Fruit fly (Drosophila melanogaster) whole organism, adult: ENCODE measurements around the gene P58IPK.

Experiments used
- CG11617 ChIP-seq: fragments of 200-800 bp; sonication (Bioruptor generic); optimal IDR thresholded peaks from 2 replicates; lab custom pipeline; 2017; ENCODE audit warnings: mild to moderate bottlenecking, missing biosample characterization, missing genetic modification reagents, missing genetic modification characterization
- CG12768 ChIP-seq: fragments of 200-800 bp; sonication (Bioruptor generic); optimal IDR thresholded peaks from 2 replicates; lab custom pipeline; 2017; ENCODE audit warnings: missing biosample characterization, missing genetic modification characterization, mild to moderate bottlenecking, moderate library complexity, missing genetic modification reagents
- CG14711 ChIP-seq: fragments of 200-800 bp; sonication (Bioruptor generic); optimal IDR thresholded peaks from 2 replicates; lab custom pipeline; 2018; ENCODE audit warnings: missing biosample characterization, mild to moderate bottlenecking, missing genetic modification characterization, moderate library complexity
- CG1620 ChIP-seq: fragments of 200-800 bp; sonication (Bioruptor generic); optimal IDR thresholded peaks from 2 replicates; lab custom pipeline; 2016; ENCODE audit warnings: missing biosample characterization, missing genetic modification characterization
- CG33017 ChIP-seq: fragments of 200-800 bp; sonication (Bioruptor generic); optimal IDR thresholded peaks from 2 replicates; lab custom pipeline; 2018; ENCODE audit warnings: missing biosample characterization, mild to moderate bottlenecking, missing genetic modification characterization, moderate library complexity
- CG5204 ChIP-seq: fragments of 200-800 bp; sonication (Bioruptor generic); optimal IDR thresholded peaks from 2 replicates; lab custom pipeline; 2016; ENCODE audit warnings: missing biosample characterization, missing genetic modification characterization
- CG7045 ChIP-seq: fragments of 200-800 bp; sonication (Bioruptor generic); optimal IDR thresholded peaks from 2 replicates; lab custom pipeline; 2017; ENCODE audit warnings: missing biosample characterization, mild to moderate bottlenecking, missing genetic modification characterization
- CG7101 ChIP-seq: fragments of 200-800 bp; sonication (Bioruptor generic); optimal IDR thresholded peaks from 2 replicates; lab custom pipeline; 2018; ENCODE audit warnings: missing biosample characterization, mild to moderate bottlenecking, missing genetic modification characterization, moderate library complexity
- Clk ChIP-seq: fragments of 200-800 bp; sonication (Bioruptor generic); optimal IDR thresholded peaks from 2 replicates; lab custom pipeline; 2017; ENCODE audit warnings: missing biosample characterization, missing genetic modification characterization
- Crg-1 ChIP-seq: fragments of 200-800 bp; sonication (Bioruptor generic); optimal IDR thresholded peaks from 2 replicates; lab custom pipeline; 2016; ENCODE audit warnings: missing biosample characterization, missing genetic modification characterization
- Hr96 ChIP-seq: fragments of 200-800 bp; sonication (Bioruptor generic); optimal IDR thresholded peaks from 2 replicates; lab custom pipeline; 2016; ENCODE audit warnings: missing biosample characterization, missing genetic modification characterization
- Mnt ChIP-seq: fragments of 200-800 bp; sonication (Bioruptor generic); optimal IDR thresholded peaks from 2 replicates; lab custom pipeline; 2016; ENCODE audit warnings: missing biosample characterization, mild to moderate bottlenecking, missing genetic modification characterization
- bab1 ChIP-seq: fragments of 200-800 bp; sonication (Bioruptor generic); optimal IDR thresholded peaks from 3 replicates; lab custom pipeline; 2019; ENCODE audit warnings: missing biosample characterization, mild to moderate bottlenecking, missing genetic modification characterization, moderate library complexity
- cic ChIP-seq: fragments of 200-800 bp; sonication (Bioruptor generic); optimal IDR thresholded peaks from 2 replicates; lab custom pipeline; 2017; ENCODE audit warnings: missing biosample characterization, mild to moderate bottlenecking, missing genetic modification characterization, moderate library complexity
- cnc ChIP-seq, 2 experiments: fragments of >200 bp; optimal IDR thresholded peaks; 2 replicates each; lab custom pipeline; 2017
- kay ChIP-seq: fragments of 200-800 bp; sonication (Bioruptor generic); peaks from one replicate; lab custom pipeline; 2016; ENCODE audit warnings: missing biosample characterization, missing genetic modification characterization, borderline replicate concordance
- ovo ChIP-seq: fragments of 200-800 bp; sonication (Bioruptor generic); optimal IDR thresholded peaks from 2 replicates; lab custom pipeline; 2016; ENCODE audit warnings: missing biosample characterization, missing genetic modification characterization
- pad ChIP-seq: fragments of 200-800 bp; sonication (Bioruptor generic); optimal IDR thresholded peaks from 3 replicates; lab custom pipeline; 2017; ENCODE audit warnings: missing biosample characterization, missing genetic modification characterization, mild to moderate bottlenecking, moderate library complexity, missing genetic modification reagents
- tj ChIP-seq: fragments of 200-800 bp; sonication (Bioruptor generic); optimal IDR thresholded peaks from 3 replicates; lab custom pipeline; 2017; ENCODE audit warnings: missing biosample characterization, mild to moderate bottlenecking, missing genetic modification characterization, moderate library complexity
- toe ChIP-seq: fragments of 200-800 bp; sonication (Bioruptor generic); optimal IDR thresholded peaks from 2 replicates; lab custom pipeline; 2016; ENCODE audit warnings: missing biosample characterization, missing genetic modification characterization

P58IPK gene

DNA sequence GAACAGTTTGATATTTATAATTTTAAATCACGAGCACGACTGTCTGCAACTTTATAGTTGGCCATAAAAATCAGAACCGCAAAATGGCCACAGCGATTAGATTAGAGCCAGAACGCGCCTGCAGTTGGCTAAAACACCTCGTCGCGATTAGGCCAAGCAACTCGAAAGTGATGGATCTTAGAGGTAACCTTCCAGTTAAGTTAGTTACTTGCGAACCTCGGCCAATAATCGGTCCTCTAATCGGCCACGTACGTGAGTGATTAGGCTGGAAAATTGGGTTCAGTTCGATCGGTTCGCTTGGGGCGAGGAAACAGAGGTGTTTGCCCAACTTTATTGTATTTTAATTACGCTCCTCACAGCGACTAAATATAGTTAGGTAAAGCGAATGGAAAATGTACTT lies 33.5 kb downstream of the P58IPK start:
- TF ChIP-seq cnc (optimal IDR thresholded peaks at IDR 0.05; lab: Kevin White, UChicago) (no peak), CG5204 (GFP tag; lab: Kevin White, UChicago) (no peak), Crg-1 (GFP tag; lab: Kevin White, UChicago) (no peak), toe (GFP tag; lab: Kevin White, UChicago) (peak; percentile 20), CG7045 (GFP tag; lab: Kevin White, UChicago) (peak; percentile 29), CG1620 (GFP tag; lab: Kevin White, UChicago) (no peak)

- no peak for TF ChIP-seq CG33017 (tag; lab: Kevin White, UChicago)
- TF ChIP-seq CG11617 (GFP tag; lab: Kevin White, UChicago), result no peak
- TF ChIP-seq CG1620 (GFP tag; lab: Kevin White, UChicago), result no peak
- TF ChIP-seq Hr96 (GFP tag; lab: Kevin White, UChicago), result no peak
- no peak for TF ChIP-seq cic
- TF ChIP-seq Crg-1 (GFP tag; lab: Kevin White, UChicago), result no peak
- no peak for TF ChIP-seq pad
- TF ChIP-seq ovo (GFP tag; lab: Kevin White, UChicago), result no peak
- TF ChIP-seq CG7101 (tag; lab: Kevin White, UChicago), result no peak
- TF ChIP-seq Mnt (GFP tag; lab: Kevin White, UChicago), result no peak
- TF ChIP-seq Clk (GFP tag; lab: Kevin White, UChicago), result no peak
These were observed 38.7 kb downstream of the P58IPK start for dm6 chr3R:9625443-9625842.

dm6 chr3R:9626266-9626665 lies 39.5 kb downstream of the P58IPK start:
- TF ChIP-seq tj (GFP tag; lab: Kevin White, UChicago), result peak; percentile 63
- no peak for TF ChIP-seq CG1620 (GFP tag; lab: Kevin White, UChicago)
- TF ChIP-seq kay, result no peak
- no peak for TF ChIP-seq Mnt (GFP tag; lab: Kevin White, UChicago)
- no peak for TF ChIP-seq ovo (GFP tag; lab: Kevin White, UChicago)
- TF ChIP-seq cic, result no peak

- TF ChIP-seq CG7045 (GFP tag; lab: Kevin White, UChicago) (peak; percentile 9), CG12768 (GFP tag; lab: Kevin White, UChicago) (no peak), CG7101 (tag; lab: Kevin White, UChicago) (peak; percentile 69), kay (no peak), CG14711 (tag; lab: Kevin White, UChicago) (peak; percentile 65), pad (peak; percentile 23), Clk (GFP tag; lab: Kevin White, UChicago) (no peak), CG1620 (GFP tag; lab: Kevin White, UChicago) (peak; percentile 39), toe (GFP tag; lab: Kevin White, UChicago) (no peak), Mnt (GFP tag; lab: Kevin White, UChicago) (peak; percentile 78), Crg-1 (GFP tag; lab: Kevin White, UChicago) (peak; percentile 56), bab1 (peak; percentile 85), CG11617 (GFP tag; lab: Kevin White, UChicago) (peak; percentile 61), CG33017 (tag; lab: Kevin White, UChicago) (peak; percentile 33), cnc (optimal IDR thresholded peaks at IDR 0.05; lab: Kevin White, UChicago) (no peak), tj (GFP tag; lab: Kevin White, UChicago) (no peak), CG5204 (GFP tag; lab: Kevin White, UChicago) (no peak), Hr96 (GFP tag; lab: Kevin White, UChicago) (no peak), ovo (GFP tag; lab: Kevin White, UChicago) (no peak), cic (peak; percentile 28)
These were observed 40.2 kb downstream of the P58IPK start, which contains the start of the genes CG9427 and CG8319 for dm6 chr3R:9626880-9627401. Gene CG9427, minus strand, starts transcription at chr3R:9626930. Gene CG8319, plus strand, starts transcription at chr3R:9627321.

dm6 chr3R:9628036-9628435 lies 41.3 kb downstream of the P58IPK start:
- no peak for TF ChIP-seq CG1620 (GFP tag; lab: Kevin White, UChicago)
- TF ChIP-seq ovo (GFP tag; lab: Kevin White, UChicago), result no peak
- no peak for TF ChIP-seq cnc (optimal IDR thresholded peaks at IDR 0.05; lab: Kevin White, UChicago)
- no peak for TF ChIP-seq tj (GFP tag; lab: Kevin White, UChicago)
- TF ChIP-seq toe (GFP tag; lab: Kevin White, UChicago), result no peak
- TF ChIP-seq bab1, result no peak
- no peak for TF ChIP-seq Hr96 (GFP tag; lab: Kevin White, UChicago)

- TF ChIP-seq CG14711 (tag; lab: Kevin White, UChicago), result peak; percentile 88
- TF ChIP-seq Mnt (GFP tag; lab: Kevin White, UChicago), result peak; percentile 88
- no peak for TF ChIP-seq CG11617 (GFP tag; lab: Kevin White, UChicago)
- TF ChIP-seq bab1, result peak; percentile 4
These were observed 41.9 kb downstream of the P58IPK start for dm6 chr3R:9628607-9629006.

DNA sequence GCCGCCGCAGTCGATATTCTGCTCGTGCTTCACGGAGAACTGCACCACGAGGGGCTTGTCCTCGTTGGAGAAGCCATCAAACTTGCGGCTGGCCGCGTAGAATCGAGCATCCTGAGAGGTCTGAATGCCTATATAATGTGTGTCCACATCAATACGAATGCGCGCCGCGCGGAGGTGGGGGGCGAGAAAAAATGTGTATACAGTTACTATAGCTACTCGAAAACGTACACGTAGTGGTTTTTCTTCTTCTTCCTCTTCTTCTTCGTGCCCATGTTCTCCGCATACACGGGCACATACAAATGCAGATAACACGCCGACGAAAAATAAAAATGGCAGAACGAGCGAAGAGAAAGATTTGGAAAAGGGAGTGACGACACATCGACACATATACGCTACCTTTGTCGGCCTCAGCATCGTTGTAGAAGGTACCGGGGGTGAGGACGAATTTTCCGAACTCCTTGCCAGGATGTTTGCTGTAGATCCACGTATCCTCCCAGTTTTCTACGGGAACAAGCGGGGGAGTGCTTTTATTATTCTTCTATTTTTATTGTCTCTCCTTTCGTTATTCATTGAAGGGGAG lies 43.4 kb downstream of the P58IPK start:
- TF ChIP-seq cic (peak; percentile 97), CG7045 (GFP tag; lab: Kevin White, UChicago) (no peak), Mnt (GFP tag; lab: Kevin White, UChicago) (peak; percentile 70), CG12768 (GFP tag; lab: Kevin White, UChicago) (no peak), tj (GFP tag; lab: Kevin White, UChicago) (peak; percentile 74), ovo (GFP tag; lab: Kevin White, UChicago) (peak; percentile 49)
